Fruit fly (Drosophila melanogaster): ENCODE results near the gene CG12320.

Gene CG12320

DNA sequence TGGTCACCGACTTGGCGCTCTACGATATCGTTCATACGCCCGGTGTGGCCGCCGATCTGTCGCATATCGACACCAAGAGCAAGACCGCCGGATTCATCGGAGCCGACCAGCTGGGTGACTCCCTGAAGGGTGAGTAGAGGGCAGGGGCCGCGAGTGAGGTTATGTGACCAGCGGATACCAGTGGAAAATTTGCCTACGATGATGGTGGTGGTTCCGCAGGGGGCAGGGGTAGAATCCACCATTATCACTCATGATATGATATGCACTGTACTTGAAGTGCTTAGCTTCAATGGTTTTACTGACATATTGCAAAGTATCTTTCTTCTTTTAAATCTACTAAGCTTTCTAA, 25.8 kb downstream of the CG12320 start (continued):
- TF ChIP-seq CG10431 (GFP tag; optimal IDR thresholded peaks at IDR 0.05): no peak
- TF ChIP-seq CG2889 (GFP tag; IDR thresholded peaks at IDR 0.05): no peak
- TF ChIP-seq crol (GFP tag; IDR thresholded peaks at IDR 0.05): peak; percentile 86
- no peak for TF ChIP-seq hth (optimal IDR thresholded peaks at IDR 0.05)
- no peak for TF ChIP-seq CG1832 (GFP tag; optimal IDR thresholded peaks at IDR 0.05)
- TF ChIP-seq esg (GFP tag; conservative IDR thresholded peaks at IDR 0.05): no peak
- no peak for TF ChIP-seq knrl (GFP tag; IDR thresholded peaks at IDR 0.05; ENCODE audit: partially characterized antibody)
- peak; percentile 92 for TF ChIP-seq ERR (GFP tag; optimal IDR thresholded peaks at IDR 0.05)
- no peak for TF ChIP-seq amos (GFP tag; IDR thresholded peaks at IDR 0.05; ENCODE audit: partially characterized antibody)
- 0 out of 3 replicates have a peak, but pooled peaks have one; percentile 44 for TF ChIP-seq ci (GFP tag; IDR thresholded peaks at IDR 0.05)
- TF ChIP-seq Oaz (GFP tag; IDR thresholded peaks at IDR 0.05): no peak
- no peak for TF ChIP-seq nerfin-1 (tag; optimal IDR thresholded peaks at IDR 0.05)
- TF ChIP-seq CG6791 (GFP tag; IDR thresholded peaks at IDR 0.05; ENCODE audit: partially characterized antibody): no peak
- no peak for TF ChIP-seq nom (GFP tag; optimal IDR thresholded peaks at IDR 0.05)
- TF ChIP-seq CG17359 (tag; optimal IDR thresholded peaks at IDR 0.05): no peak
- no peak for TF ChIP-seq CG12744 (GFP tag; optimal IDR thresholded peaks at IDR 0.05)
- peak; percentile 94 for TF ChIP-seq bigmax (GFP tag; optimal IDR thresholded peaks at IDR 0.05)
- no peak for TF ChIP-seq CG15011 (GFP tag; optimal IDR thresholded peaks at IDR 0.05)
- TF ChIP-seq Dref (GFP tag; IDR thresholded peaks at IDR 0.05): peak; percentile 18; the same call in 1 of the 2 replicates
- TF ChIP-seq Lhr (GFP tag; optimal IDR thresholded peaks at IDR 0.05): no peak
- TF ChIP-seq NK7.1 (GFP tag; optimal IDR thresholded peaks at IDR 0.05): no peak
- TF ChIP-seq vnd (GFP tag; IDR thresholded peaks at IDR 0.05; ENCODE audit: partially characterized antibody): no peak
- TF ChIP-seq CG10209 (GFP tag; optimal IDR thresholded peaks at IDR 0.05): no peak
- no peak for TF ChIP-seq en (GFP tag; optimal IDR thresholded peaks at IDR 0.05)
- TF ChIP-seq gcm (GFP tag; optimal IDR thresholded peaks at IDR 0.05): peak; percentile 44
- TF ChIP-seq fu2 (GFP tag; optimal IDR thresholded peaks at IDR 0.05): peak; percentile 20
- no peak for TF ChIP-seq Spps (tag; optimal IDR thresholded peaks at IDR 0.05)
- TF ChIP-seq HLH4C (GFP tag; IDR thresholded peaks at IDR 0.05; ENCODE audit: partially characterized antibody): 0 out of 3 replicates have a peak, but pooled peaks have one; percentile 20

DNA sequence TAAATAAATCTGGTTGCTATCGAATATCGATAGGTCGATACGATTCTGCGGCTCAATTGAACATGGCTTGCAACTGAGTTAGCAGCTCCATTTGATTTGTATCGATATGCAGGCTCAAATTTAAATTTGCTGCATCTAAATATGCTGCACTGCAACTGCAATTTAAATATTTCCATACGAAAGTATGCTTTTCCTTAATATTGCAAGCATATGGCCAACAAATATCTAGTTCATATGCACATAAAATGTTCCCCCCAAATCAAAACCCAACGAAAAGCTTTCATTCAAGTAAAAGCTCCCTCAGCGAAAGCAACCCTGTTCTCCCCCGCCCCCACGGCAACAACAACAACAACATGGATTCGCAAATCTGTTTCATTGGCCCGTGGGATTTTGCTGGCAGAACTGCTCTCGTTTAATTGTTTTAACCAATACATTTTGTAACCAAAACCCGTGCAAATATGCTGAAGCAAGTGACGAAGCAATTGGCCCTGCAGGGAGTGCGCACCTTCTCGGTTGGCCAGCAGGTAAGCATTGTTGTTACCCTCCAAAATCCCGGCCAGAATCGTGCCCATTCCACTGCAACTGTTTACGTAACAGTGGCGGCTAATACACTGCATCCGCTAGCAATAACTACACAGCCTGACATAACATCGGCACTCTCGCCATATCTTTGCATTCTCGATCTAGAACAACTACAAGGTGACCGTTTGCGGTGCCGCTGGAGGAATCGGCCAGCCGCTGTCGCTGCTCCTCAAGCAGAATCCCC, 26.3 kb downstream of the CG12320 start, which contains the start of the genes CG7168 and Mdh2:
Gene CG7168, minus strand, starts transcription at position 40 of the 766 bp plus-strand sequence.
Gene Mdh2, plus strand, starts transcription at position 354 of the 766 bp plus-strand sequence.
- no peak for TF ChIP-seq az2 (GFP tag; optimal IDR thresholded peaks at IDR 0.05)
- no peak for TF ChIP-seq ab (GFP tag; optimal IDR thresholded peaks at IDR 0.05)
- TF ChIP-seq chm (GFP tag; IDR thresholded peaks at IDR 0.05): no peak
- TF ChIP-seq Pdp1 (GFP tag; optimal IDR thresholded peaks at IDR 0.05): peak in 1 of 2 experiments; percentile 96
- peak; percentile 91 for TF ChIP-seq ato (GFP tag; IDR thresholded peaks at IDR 0.05; ENCODE audit: partially characterized antibody)
- TF ChIP-seq tna (GFP tag; IDR thresholded peaks at IDR 0.05; ENCODE audit: partially characterized antibody): peak; percentile 67
- TF ChIP-seq CG16813 (GFP tag; IDR thresholded peaks at IDR 0.05; ENCODE audit: partially characterized antibody): peak; percentile 81
- peak; percentile 31 for TF ChIP-seq CG30020 (tag; optimal IDR thresholded peaks at IDR 0.05)
- no peak for TF ChIP-seq ATbp (GFP tag; optimal IDR thresholded peaks at IDR 0.05)
- TF ChIP-seq CG12769 (tag; optimal IDR thresholded peaks at IDR 0.05): peak; percentile 69
- TF ChIP-seq Nf-YB (GFP tag; optimal IDR thresholded peaks at IDR 0.05): peak; percentile 88
- TF ChIP-seq CG31388 (GFP tag; optimal IDR thresholded peaks at IDR 0.05): no peak
- peak; percentile 94 for TF ChIP-seq HLH4C (GFP tag; IDR thresholded peaks at IDR 0.05; ENCODE audit: partially characterized antibody)
- TF ChIP-seq NC2β (GFP tag; optimal IDR thresholded peaks at IDR 0.05): peak; percentile 16
- no peak for TF ChIP-seq CG6689 (GFP tag; IDR thresholded peaks at IDR 0.05)
- no peak for TF ChIP-seq gcm (GFP tag; optimal IDR thresholded peaks at IDR 0.05)
- peak; percentile 67; the same call in 2 of the 3 replicates for TF ChIP-seq zen2 (GFP tag; IDR thresholded peaks at IDR 0.05; ENCODE audit: partially characterized antibody)
- no peak for TF ChIP-seq seq (GFP tag; IDR thresholded peaks at IDR 0.05)
- no peak for TF ChIP-seq fd102C (GFP tag; optimal IDR thresholded peaks at IDR 0.05)
- no peak for TF ChIP-seq Ptx1 (GFP tag; IDR thresholded peaks at IDR 0.05)
- no peak for TF ChIP-seq CkIIα-i1 (GFP tag; IDR thresholded peaks at IDR 0.05)
- TF ChIP-seq bowl (GFP tag; IDR thresholded peaks at IDR 0.05): no peak
- TF ChIP-seq Lhr (GFP tag; optimal IDR thresholded peaks at IDR 0.05): peak; percentile 16

Data from whole organism, embryonic.